Worm (Caenorhabditis elegans): ENCODE data around the gene F23A7.5.

Gene F23A7.5

ce11 chrX:16283103-16283502 is 54.4 kb downstream of the F23A7.5 start, which contains the start of gene F52E10.2:
Gene F52E10.2, minus strand, starts transcription at chrX:16283203.
- no peak for TF ChIP-seq nhr-77 (tag; optimal IDR thresholded peaks at IDR 0.05)
- no peak for TF ChIP-seq nhr-28 (tag; optimal IDR thresholded peaks at IDR 0.05)
- TF ChIP-seq elt-2 (tag; optimal IDR thresholded peaks at IDR 0.05): no peak
- no peak for TF ChIP-seq ztf-11 (tag; optimal IDR thresholded peaks at IDR 0.05)
- TF ChIP-seq daf-12 (tag; optimal IDR thresholded peaks at IDR 0.05): no peak
- TF ChIP-seq ceh-28 (tag; optimal IDR thresholded peaks at IDR 0.05): no peak
- TF ChIP-seq nhr-76 (tag; optimal IDR thresholded peaks at IDR 0.05): no peak
- TF ChIP-seq eor-1 (tag; optimal IDR thresholded peaks at IDR 0.05): no peak

ce11 chrX:16285151-16285550 is 56.4 kb downstream of the F23A7.5 start:
- TF ChIP-seq ceh-82 (tag; optimal IDR thresholded peaks at IDR 0.05): no peak
- no peak for TF ChIP-seq ztf-11 (tag; optimal IDR thresholded peaks at IDR 0.05)
- no peak for TF ChIP-seq unc-39 (tag; optimal IDR thresholded peaks at IDR 0.05)
- TF ChIP-seq daf-12 (tag; optimal IDR thresholded peaks at IDR 0.05): no peak
- TF ChIP-seq tbx-2 (tag; optimal IDR thresholded peaks at IDR 0.05): no peak
- TF ChIP-seq elt-3 (tag; optimal IDR thresholded peaks at IDR 0.05): no peak
- TF ChIP-seq mml-1 (tag; optimal IDR thresholded peaks at IDR 0.05): no peak
- no peak for TF ChIP-seq eor-1 (tag; optimal IDR thresholded peaks at IDR 0.05)
